Worm (Caenorhabditis elegans): ENCODE measurements around the gene sti-1.

sti-1 gene

DNA sequence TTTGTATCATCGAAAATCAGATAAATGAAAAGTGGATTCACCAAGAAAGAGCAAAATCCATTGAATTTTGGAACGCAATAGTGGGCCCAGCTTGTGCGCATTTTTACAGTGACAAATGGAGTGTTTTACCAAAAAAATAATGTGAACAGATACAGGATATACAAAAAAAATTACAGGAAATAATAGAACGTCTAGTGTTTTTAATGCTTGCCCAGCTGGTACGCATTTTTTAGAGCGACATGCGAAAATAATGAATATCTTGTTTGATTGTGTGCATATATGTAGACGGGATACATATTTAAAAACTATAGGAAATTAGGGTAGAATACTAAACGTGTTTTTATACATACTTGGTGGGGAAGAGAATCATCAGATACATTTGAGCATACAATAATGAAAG, 37.1 kb upstream of the sti-1 start, which contains the start of gene srj-25:
srj-25 (minus strand) TSS at position 101 of the 400 bp plus-strand sequence.
- TF ChIP-seq nhr-21 (tag; optimal IDR thresholded peaks at IDR 0.05) (no peak), lin-13 (GFP tag; optimal IDR thresholded peaks at IDR 0.05) (no peak), F13H6.1 (tag; optimal IDR thresholded peaks at IDR 0.05) (no peak), lin-11 (tag; optimal IDR thresholded peaks at IDR 0.05) (no peak), blmp-1 (tag; optimal IDR thresholded peaks at IDR 0.05; ENCODE audit: insufficient read depth) (no peak), nhr-23 (tag; optimal IDR thresholded peaks at IDR 0.05) (no peak), nhr-77 (tag; optimal IDR thresholded peaks at IDR 0.05) (no peak)

DNA sequence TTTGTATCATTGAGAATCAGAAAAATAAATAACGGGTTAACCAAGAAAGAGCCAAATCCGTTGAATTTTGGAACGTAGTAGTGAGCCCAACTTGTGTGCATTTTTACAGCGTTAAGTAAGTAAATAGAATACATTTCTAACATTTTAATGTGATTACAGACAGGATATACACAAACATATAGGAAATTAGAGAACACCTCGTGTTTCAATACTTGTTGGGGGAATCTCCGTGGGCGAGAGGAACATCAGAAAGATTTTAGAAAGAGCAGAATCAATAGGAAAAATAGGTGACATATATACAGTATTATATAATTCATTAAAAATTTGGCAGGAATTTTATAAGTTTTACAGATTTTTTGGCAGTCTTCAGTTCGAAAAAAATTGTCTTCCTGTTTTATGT, 34.5 kb upstream of the sti-1 start, which contains the start of gene srj-24:
srj-24 (minus strand) TSS at position 101 of the 400 bp plus-strand sequence.
- no peak for TF ChIP-seq ama-1 (optimal IDR thresholded peaks at IDR 0.05)
- no peak for TF ChIP-seq ceh-82 (tag; optimal IDR thresholded peaks at IDR 0.05)
- no peak for TF ChIP-seq lin-11 (tag; optimal IDR thresholded peaks at IDR 0.05)
- TF ChIP-seq lin-39 (tag; optimal IDR thresholded peaks at IDR 0.05), result no peak
- TF ChIP-seq alr-1 (tag; optimal IDR thresholded peaks at IDR 0.05), result no peak
- TF ChIP-seq nhr-6 (tag; optimal IDR thresholded peaks at IDR 0.05), result no peak
- TF ChIP-seq gmeb-1 (tag; optimal IDR thresholded peaks at IDR 0.05), result no peak
- no peak for TF ChIP-seq mdl-1 (tag; optimal IDR thresholded peaks at IDR 0.05)
- TF ChIP-seq elt-1 (tag; optimal IDR thresholded peaks at IDR 0.05), result no peak
- TF ChIP-seq sma-3 (GFP tag; optimal IDR thresholded peaks at IDR 0.05), result no peak
- no peak for TF ChIP-seq mbf-1 (tag; optimal IDR thresholded peaks at IDR 0.05)
- TF ChIP-seq nhr-11 (tag; optimal IDR thresholded peaks at IDR 0.05), result no peak
- no peak for TF ChIP-seq aly-2 (tag; optimal IDR thresholded peaks at IDR 0.05)
- no peak for TF ChIP-seq blmp-1 (tag; optimal IDR thresholded peaks at IDR 0.05; ENCODE audit: insufficient read depth)
- TF ChIP-seq ZK546.5 (tag; optimal IDR thresholded peaks at IDR 0.05), result no peak

DNA sequence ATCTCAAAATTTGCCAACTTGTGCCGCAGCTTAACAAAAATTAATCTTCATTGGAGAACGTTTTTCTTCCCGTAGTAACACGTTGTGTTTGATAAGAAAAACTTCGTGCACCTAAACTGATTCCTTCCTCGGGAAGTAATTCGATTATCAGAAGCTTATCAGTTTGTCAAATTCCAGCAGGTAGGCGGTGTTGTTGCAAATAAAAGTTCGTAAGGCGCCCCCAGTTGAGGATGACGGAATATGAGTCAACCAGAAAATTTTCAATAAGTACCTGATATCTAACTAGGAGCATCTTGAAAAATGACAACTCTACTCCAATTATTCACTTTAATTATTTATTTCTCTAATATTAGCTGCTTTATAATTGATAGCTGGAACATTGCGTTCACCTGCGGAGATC, 31.5 kb upstream of the sti-1 start, which contains the start of gene C05E4.7:
C05E4.7 (plus strand) TSS at position 301 of the 400 bp plus-strand sequence.
- TF ChIP-seq nhr-10 (tag; optimal IDR thresholded peaks at IDR 0.05) (no peak), unc-55 (GFP tag; optimal IDR thresholded peaks at IDR 0.05) (no peak), ceh-82 (tag; optimal IDR thresholded peaks at IDR 0.05) (no peak), egl-27 (tag; optimal IDR thresholded peaks at IDR 0.05) (no peak), R02D3.7 (tag; optimal IDR thresholded peaks at IDR 0.05) (no peak)

DNA sequence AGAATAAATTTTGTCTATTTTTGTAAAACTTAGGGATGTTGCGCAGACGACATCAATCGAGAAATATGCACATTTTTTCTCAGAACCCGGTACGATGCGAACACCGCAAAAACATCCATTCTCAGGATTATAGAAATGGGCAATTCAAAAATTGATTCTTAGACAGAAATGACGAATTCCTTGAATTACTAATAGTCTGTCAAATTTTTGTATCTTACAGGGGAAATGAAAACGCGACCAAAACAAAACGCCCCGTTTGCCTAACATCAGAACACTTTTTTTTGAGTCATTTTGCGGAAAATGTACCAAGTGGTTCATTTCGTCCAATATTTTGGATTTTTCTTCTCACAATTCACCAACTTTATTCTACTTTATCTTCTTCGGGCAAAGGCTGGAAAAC, 30.0 kb upstream of the sti-1 start, which contains the start of gene str-134:
str-134 (plus strand) TSS at position 301 of the 400 bp plus-strand sequence.
- TF ChIP-seq aly-2 (tag; optimal IDR thresholded peaks at IDR 0.05), result no peak
- no peak for TF ChIP-seq Y55F3AM.14 (GFP tag; optimal IDR thresholded peaks at IDR 0.05)

DNA sequence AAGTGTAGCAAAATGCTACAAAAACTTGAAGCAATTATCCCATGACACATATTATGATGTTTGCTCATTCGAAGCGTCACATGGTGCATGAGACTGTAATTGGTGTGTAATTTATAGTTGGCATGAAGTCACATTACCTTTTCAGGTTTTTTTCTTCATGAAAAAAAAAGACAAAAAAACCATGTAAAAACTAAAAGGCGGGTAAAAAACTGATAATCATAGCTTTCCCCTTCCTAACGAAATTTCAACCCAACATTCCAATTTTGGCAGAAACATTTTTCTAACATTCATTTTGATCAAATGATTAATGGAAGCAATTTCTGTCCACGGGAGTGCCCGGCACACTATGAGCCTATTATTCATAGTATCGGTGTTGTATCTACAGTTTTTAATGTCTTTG, 25.3 kb upstream of the sti-1 start, which contains the start of gene sri-4:
sri-4 (plus strand) TSS at position 301 of the 400 bp plus-strand sequence.
- TF ChIP-seq ceh-16 (tag; optimal IDR thresholded peaks at IDR 0.05) (no peak), lin-11 (tag; optimal IDR thresholded peaks at IDR 0.05) (no peak), elt-1 (tag; optimal IDR thresholded peaks at IDR 0.05) (no peak), ztf-1 (GFP tag; conservative IDR thresholded peaks at IDR 0.05) (no peak), nhr-237 (tag; optimal IDR thresholded peaks at IDR 0.05) (no peak), egl-27 (tag; optimal IDR thresholded peaks at IDR 0.05) (no peak), mab-5 (tag; optimal IDR thresholded peaks at IDR 0.05) (no peak), mbf-1 (tag; optimal IDR thresholded peaks at IDR 0.05) (no peak), ceh-82 (tag; optimal IDR thresholded peaks at IDR 0.05) (no peak), sma-9 (GFP tag; optimal IDR thresholded peaks at IDR 0.05) (no peak), sma-9 (tag; optimal IDR thresholded peaks at IDR 0.05) (no peak)

DNA sequence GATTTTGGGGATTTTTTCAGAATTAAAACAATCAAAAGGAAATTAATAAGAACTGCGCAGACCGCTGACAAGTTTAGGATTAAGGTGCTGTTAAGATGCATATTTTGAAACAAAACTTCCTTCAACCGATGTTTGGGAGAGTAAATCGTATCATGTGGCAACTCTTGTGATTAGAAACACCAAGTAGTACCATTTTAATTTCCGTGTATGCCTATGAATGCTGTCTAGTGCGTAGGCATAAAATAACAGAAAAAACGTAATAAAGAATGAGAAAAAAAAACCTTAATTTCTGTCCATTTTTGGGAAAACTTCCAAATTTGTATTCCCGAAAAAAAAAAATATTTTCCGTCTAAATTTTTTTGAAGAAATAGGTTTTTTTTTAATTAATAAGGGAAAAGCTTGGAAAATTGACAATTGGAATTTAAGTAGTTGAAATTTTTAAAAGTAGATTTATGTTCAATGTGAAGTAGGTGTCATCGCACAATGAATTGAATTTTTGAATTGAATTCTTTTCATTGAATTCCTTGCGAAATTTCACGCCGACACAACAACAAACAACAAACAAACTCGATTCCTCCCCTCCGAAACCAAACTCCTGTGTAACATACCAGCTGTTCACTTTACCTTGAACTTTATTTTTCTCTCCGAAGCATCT, 20.5 kb upstream of the sti-1 start, which contains the start of the genes str-262 and srp-1:
str-262 (minus strand) TSS at position 101 of the 655 bp plus-strand sequence.
srp-1 (plus strand) TSS at position 605 of the 655 bp plus-strand sequence.
- no peak for TF ChIP-seq unc-55 (GFP tag; optimal IDR thresholded peaks at IDR 0.05)
- no peak for TF ChIP-seq Y55F3AM.14 (GFP tag; optimal IDR thresholded peaks at IDR 0.05)
- TF ChIP-seq elt-1 (tag; optimal IDR thresholded peaks at IDR 0.05), result no peak
- no peak for TF ChIP-seq F13H6.1 (tag; optimal IDR thresholded peaks at IDR 0.05)
- no peak for TF ChIP-seq unc-62 (GFP tag; optimal IDR thresholded peaks at IDR 0.05)
- no peak for TF ChIP-seq lin-11 (tag; optimal IDR thresholded peaks at IDR 0.05)
- no peak for TF ChIP-seq nhr-21 (tag; optimal IDR thresholded peaks at IDR 0.05)
- no peak for TF ChIP-seq dmd-4 (tag; optimal IDR thresholded peaks at IDR 0.05)
- TF ChIP-seq ztf-11 (tag; optimal IDR thresholded peaks at IDR 0.05), result no peak
- no peak for TF ChIP-seq elt-3 (tag; optimal IDR thresholded peaks at IDR 0.05)
- no peak for TF ChIP-seq nhr-129 (tag; optimal IDR thresholded peaks at IDR 0.05)
- no peak for TF ChIP-seq peb-1 (tag; optimal IDR thresholded peaks at IDR 0.05)
- no peak for TF ChIP-seq lin-39 (tag; optimal IDR thresholded peaks at IDR 0.05)

All from whole organism, L2 larva.